Fruit fly (Drosophila melanogaster): ENCODE data around the gene RhoGAP92B.
A peak's percentile ranks its signal among the peaks of the same experiment; 100 is the strongest.

RhoGAP92B gene

DNA sequence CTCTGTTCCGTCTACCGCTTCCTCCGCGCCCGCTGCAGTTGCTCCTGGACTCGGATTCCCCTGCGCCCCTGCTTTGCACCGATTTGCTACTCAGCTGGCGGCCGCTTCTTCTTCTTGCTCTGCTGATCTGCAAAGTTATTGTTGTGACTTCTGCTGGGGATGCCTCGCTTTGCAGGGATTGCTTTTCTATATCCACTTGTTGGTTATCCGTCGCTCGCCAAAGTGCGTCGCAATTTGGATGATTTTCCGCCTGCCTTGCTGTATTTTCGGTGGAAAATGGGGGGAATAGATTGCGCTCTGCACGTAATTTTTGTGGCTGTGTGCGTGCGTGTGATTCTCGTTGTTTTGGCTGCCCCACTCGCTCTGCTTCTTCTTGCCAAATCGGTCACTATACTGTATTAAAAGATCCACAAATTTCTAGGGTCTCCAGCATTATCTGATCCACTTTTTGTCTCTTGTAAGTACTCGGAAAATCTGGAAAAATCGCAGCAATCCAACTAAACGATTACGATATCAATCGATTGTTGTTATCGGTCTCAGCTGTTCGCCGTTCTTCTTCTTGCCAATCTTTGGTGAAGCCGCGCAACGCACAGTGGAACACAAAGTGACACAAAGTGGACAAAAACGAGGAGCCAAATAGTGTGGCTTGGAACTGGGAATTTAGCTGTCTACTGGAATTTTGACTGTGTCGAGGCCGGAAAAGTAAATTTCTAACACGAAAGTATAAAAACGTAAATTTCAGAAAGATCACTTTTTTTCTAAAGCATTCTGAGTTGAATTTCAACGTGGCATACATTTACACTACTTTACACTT lies 1.8 kb upstream of the RhoGAP92B start, which contains the start of gene ClpX (continued):
- TF ChIP-seq Stat92E (GFP tag; optimal IDR thresholded peaks at IDR 0.05), result peak in 1 of 3 experiments; percentile 48
- TF ChIP-seq ato (GFP tag; IDR thresholded peaks at IDR 0.05; ENCODE audit: partially characterized antibody), result peak; percentile 60
- TF ChIP-seq CG5180 (GFP tag; optimal IDR thresholded peaks at IDR 0.05), result no peak
- TF ChIP-seq CG31365 (tag; optimal IDR thresholded peaks at IDR 0.05), result peak; percentile 7
- peak; percentile 2 for TF ChIP-seq CG33557 (GFP tag; optimal IDR thresholded peaks at IDR 0.05)
- TF ChIP-seq crp (GFP tag; optimal IDR thresholded peaks at IDR 0.05), result peak; percentile 82 to 97
- peak; percentile 18 for TF ChIP-seq CG17912 (GFP tag; optimal IDR thresholded peaks at IDR 0.05)
- TF ChIP-seq Dad (GFP tag; optimal IDR thresholded peaks at IDR 0.05), result peak; percentile 50
- peak; percentile 55 for TF ChIP-seq CG13624 (GFP tag; optimal IDR thresholded peaks at IDR 0.05)
- TF ChIP-seq peb (GFP tag; IDR thresholded peaks at IDR 0.05), result no peak
- TF ChIP-seq Atf6 (GFP tag; IDR thresholded peaks at IDR 0.05), result no peak
- no peak for TF ChIP-seq CG4424 (GFP tag; optimal IDR thresholded peaks at IDR 0.05)
- TF ChIP-seq hbn (GFP tag; IDR thresholded peaks at IDR 0.05; ENCODE audit: partially characterized antibody), result peak; percentile 70
- no peak for TF ChIP-seq Trl (optimal IDR thresholded peaks at IDR 0.05)
- no peak for TF ChIP-seq Trl (GFP tag; optimal IDR thresholded peaks at IDR 0.05)
- peak; percentile 59 for TF ChIP-seq tna (GFP tag; IDR thresholded peaks at IDR 0.05; ENCODE audit: partially characterized antibody)
- peak; percentile 17 for TF ChIP-seq PHDP (tag; optimal IDR thresholded peaks at IDR 0.05)
- TF ChIP-seq CG8089 (GFP tag; optimal IDR thresholded peaks at IDR 0.05), result no peak
- TF ChIP-seq CG8290 (GFP tag; optimal IDR thresholded peaks at IDR 0.05), result no peak
- TF ChIP-seq CG8290 (tag; optimal IDR thresholded peaks at IDR 0.05), result peak in 1 of 2 experiments; percentile 50
- peak; percentile 68 for TF ChIP-seq stwl (tag; optimal IDR thresholded peaks at IDR 0.05)
- TF ChIP-seq ap (GFP tag; IDR thresholded peaks at IDR 0.05), result no peak
- peak; percentile 78 for TF ChIP-seq unc-4 (GFP tag; IDR thresholded peaks at IDR 0.05; ENCODE audit: partially characterized antibody)
- TF ChIP-seq bbx (GFP tag; IDR thresholded peaks at IDR 0.05; ENCODE audit: partially characterized antibody), result peak; percentile 77
- TF ChIP-seq Poxn (GFP tag; IDR thresholded peaks at IDR 0.05), result no peak
- TF ChIP-seq p53 (GFP tag; optimal IDR thresholded peaks at IDR 0.05), result no peak
- peak; percentile 42 for TF ChIP-seq gfzf (GFP tag; optimal IDR thresholded peaks at IDR 0.05)
- no peak for TF ChIP-seq CG10979 (tag; optimal IDR thresholded peaks at IDR 0.05)
- peak; percentile 75 for TF ChIP-seq Dll (GFP tag; IDR thresholded peaks at IDR 0.05; ENCODE audit: partially characterized antibody)
- TF ChIP-seq D (optimal IDR thresholded peaks at IDR 0.05), result no peak
- TF ChIP-seq D (GFP tag; optimal IDR thresholded peaks at IDR 0.05), result no peak
- peak; percentile 63 for TF ChIP-seq B-H2 (GFP tag; optimal IDR thresholded peaks at IDR 0.05)
- TF ChIP-seq inv (GFP tag; IDR thresholded peaks at IDR 0.05; ENCODE audit: partially characterized antibody), result peak; percentile 45
- no peak for TF ChIP-seq schlank (tag; optimal IDR thresholded peaks at IDR 0.05)
- TF ChIP-seq CG11085 (GFP tag; IDR thresholded peaks at IDR 0.05), result no peak
- TF ChIP-seq hkb (optimal IDR thresholded peaks at IDR 0.05), result no peak
- TF ChIP-seq hkb (GFP tag; IDR thresholded peaks at IDR 0.05), result 0 out of 2 replicates have a peak, but pooled peaks have one; percentile 10
- peak; percentile 23 for TF ChIP-seq CG9797 (GFP tag; optimal IDR thresholded peaks at IDR 0.05)
- TF ChIP-seq CG17186 (GFP tag; optimal IDR thresholded peaks at IDR 0.05), result peak; percentile 81
- peak; percentile 5 for TF ChIP-seq CG2712 (tag; optimal IDR thresholded peaks at IDR 0.05)
- TF ChIP-seq HLHmδ (GFP tag; optimal IDR thresholded peaks at IDR 0.05), result peak; percentile 29
- peak; percentile 24 for TF ChIP-seq sd (tag; optimal IDR thresholded peaks at IDR 0.05)
- TF ChIP-seq BEAF-32 (GFP tag; optimal IDR thresholded peaks at IDR 0.05), result peak; percentile 71
- peak; percentile 34 for TF ChIP-seq CG17829 (tag; optimal IDR thresholded peaks at IDR 0.05)
- TF ChIP-seq exex (tag; optimal IDR thresholded peaks at IDR 0.05), result peak; percentile 18
- TF ChIP-seq tap (tag; optimal IDR thresholded peaks at IDR 0.05), result no peak
- TF ChIP-seq Med (GFP tag), result peak; percentile 81
- TF ChIP-seq Sin3A (optimal IDR thresholded peaks at IDR 0.05), result peak; percentile 35
- TF ChIP-seq ash1 (GFP tag; optimal IDR thresholded peaks at IDR 0.05), result no peak

Measured in whole organism, embryonic.